Worm (Caenorhabditis elegans) whole organism, mixed stage, embryonic: Measurements from ENCODE around the gene nhr-216.

Source experiments
- elt-1 ChIP-seq: sonication (generic microtip); optimal IDR thresholded peaks from 2 replicates; lab custom pipeline; 2017; ENCODE audit warnings: missing genetic modification characterization, mild to moderate bottlenecking, missing compliant biosample characterization, antibody characterized with exemption, moderate library complexity, borderline replicate concordance; ENCODE audit not compliant: insufficient read depth
- lsy-2 ChIP-seq: fragments of 150-350 bp; optimal IDR thresholded peaks from 2 replicates; lab custom pipeline; 2014; ENCODE audit warnings: missing biosample characterization, missing genetic modification characterization
- nhr-28 ChIP-seq: fragments of 150-350 bp; optimal IDR thresholded peaks from 2 replicates; lab custom pipeline; 2014; ENCODE audit warnings: missing biosample characterization, missing genetic modification characterization
- unc-39 ChIP-seq: fragments of 150-350 bp; optimal IDR thresholded peaks from 2 replicates; lab custom pipeline; 2014; ENCODE audit warnings: missing biosample characterization, missing genetic modification characterization

DNA sequence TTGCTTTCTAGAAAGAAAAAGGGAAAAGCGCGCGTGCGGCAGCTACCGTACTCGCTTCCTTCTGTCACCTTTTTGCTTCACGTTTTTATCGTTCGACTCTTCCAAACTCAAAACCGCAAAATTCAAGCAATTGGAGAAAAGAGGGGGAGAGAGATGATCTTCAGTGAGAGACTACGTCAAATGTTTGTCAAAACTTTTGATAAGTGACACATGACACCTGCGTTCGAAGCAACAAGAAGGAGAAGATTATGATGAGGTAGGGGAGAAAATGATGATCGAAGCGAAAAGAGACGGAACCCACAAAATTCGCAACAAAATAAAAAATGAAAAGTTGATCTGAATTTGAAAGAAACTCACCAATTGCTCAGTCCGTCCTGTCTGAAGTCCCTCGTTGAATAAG, 40.3 kb downstream of the nhr-216 start:
- TF ChIP-seq unc-39 (no peak), elt-1 (tag; lab: Kevin White, UChicago) (no peak), nhr-28 (tag; lab: Kevin White, UChicago) (no peak), lsy-2 (tag; lab: Kevin White, UChicago) (no peak)
